Fruit fly (Drosophila melanogaster) whole organism, larva: ENCODE data around the gene dbe.

ENCODE experiments used
- noc ChIP-seq: fragments of 200-800 bp; sonication (Bioruptor generic); optimal IDR thresholded peaks from 3 replicates; lab custom pipeline; 2019; ENCODE audit warnings: missing biosample characterization, mild to moderate bottlenecking, missing genetic modification characterization, moderate library complexity

dbe gene

dm6 chr2L:827516-828362, 41.9 kb downstream of the dbe start:
- TF ChIP-seq noc (tag; lab: Kevin White, UChicago) = no peak

- no peak for TF ChIP-seq noc (tag; lab: Kevin White, UChicago)
These were observed 42.6 kb downstream of the dbe start for dm6 chr2L:827049-827448.

DNA sequence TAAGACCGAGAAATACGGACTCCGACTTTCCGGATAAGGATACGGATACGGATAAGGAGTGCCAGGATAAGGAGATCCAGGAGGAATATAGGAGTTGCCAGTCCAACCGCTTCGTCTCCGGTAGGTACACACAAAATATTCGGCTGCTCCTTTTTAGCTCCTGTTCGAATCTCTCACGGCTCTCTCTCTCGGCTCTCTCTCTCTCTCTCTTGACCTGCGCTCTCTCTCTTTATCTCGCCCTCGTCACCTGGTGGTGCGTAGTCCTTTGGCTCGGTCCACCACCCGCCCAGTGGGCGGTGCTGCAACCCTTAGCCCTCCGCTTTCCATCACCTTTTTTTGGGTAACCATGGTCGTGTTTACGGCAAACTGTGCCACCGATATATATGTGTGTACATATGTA, 43.3 kb downstream of the dbe start:
- no peak for TF ChIP-seq noc (tag; lab: Kevin White, UChicago)

- TF ChIP-seq noc (tag; lab: Kevin White, UChicago) = peak; percentile 81
These were observed 43.8 kb downstream of the dbe start, which contains the start of the genes CG3862 and dock for dm6 chr2L:825768-826263. TSS of gene CG3862 (minus strand) at chr2L:825861. TSS of gene dock (plus strand) at chr2L:825969.

DNA sequence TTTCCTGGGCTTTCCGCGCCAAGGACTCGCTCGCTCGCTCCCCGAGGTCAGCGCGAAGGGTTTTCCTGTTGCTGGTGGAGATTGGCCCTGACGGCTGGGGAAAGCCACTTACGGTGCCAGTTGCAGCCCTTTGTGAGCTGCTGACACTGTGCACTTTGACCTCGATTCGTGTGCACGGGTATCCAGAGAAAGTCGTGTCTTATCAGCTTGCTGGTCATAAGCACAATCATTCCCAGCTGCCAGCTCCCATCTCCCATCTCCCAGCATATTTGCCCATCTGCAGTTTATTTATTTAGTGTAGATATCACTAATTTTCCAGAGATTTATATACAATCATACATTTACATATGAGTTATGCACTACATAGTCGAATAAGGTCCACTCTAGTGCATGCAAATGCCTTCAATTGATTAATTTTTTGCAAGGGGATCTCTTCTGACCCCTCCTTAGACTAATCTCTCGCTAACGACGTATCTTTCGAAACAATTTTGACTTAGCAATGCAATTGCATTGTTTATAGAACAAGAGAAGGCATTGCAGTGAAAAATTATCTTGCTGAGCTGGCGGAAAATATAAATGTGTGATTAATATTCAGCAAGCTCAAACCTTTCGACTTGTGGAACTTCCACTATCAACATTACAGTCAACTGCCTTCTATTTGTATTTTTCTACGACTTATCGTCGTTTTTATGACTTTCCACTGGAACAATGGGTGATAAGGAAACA, 47.5 kb downstream of the dbe start:
- TF ChIP-seq noc (tag; lab: Kevin White, UChicago) = no peak

DNA sequence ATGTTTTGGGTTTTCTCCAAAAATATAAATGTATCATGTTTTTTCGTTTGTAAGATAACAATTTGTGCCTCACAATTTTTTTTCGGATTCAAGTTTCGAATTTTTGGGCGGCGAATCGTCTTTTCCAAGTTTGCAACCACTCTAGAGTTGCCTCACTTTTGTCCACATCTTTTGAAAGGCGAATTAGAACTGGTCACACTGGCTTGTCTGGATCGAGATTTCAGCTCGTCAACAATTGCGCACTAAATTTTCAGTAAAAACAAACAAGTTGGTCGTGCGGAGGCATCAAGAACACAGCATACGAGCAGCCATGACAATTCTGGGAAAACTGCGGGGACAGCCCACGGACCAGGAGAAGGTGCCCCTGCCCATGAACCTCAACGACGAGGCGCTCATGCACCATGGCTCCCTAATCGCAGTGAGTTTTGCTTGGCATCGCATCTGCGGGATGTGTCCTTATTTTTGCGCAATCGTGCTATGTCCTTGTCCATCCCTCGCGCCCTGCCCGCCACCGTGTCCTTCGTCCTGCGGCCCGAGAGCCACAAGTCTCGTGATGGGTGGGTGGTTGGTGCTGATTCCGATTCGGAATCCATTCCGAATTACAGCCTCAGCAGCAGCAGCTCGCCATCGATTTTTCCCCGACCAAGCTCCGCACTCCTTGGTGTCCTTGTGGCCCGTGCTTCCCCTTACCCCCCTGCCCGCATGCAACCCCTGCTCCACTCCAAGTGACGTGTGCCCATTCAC, 48.2 kb downstream of the dbe start, which contains the start of gene CG3662:
Gene CG3662, plus strand, starts transcription at position 48 of the 744 bp plus-strand sequence.
- peak; percentile 17 for TF ChIP-seq noc (tag; lab: Kevin White, UChicago)

DNA sequence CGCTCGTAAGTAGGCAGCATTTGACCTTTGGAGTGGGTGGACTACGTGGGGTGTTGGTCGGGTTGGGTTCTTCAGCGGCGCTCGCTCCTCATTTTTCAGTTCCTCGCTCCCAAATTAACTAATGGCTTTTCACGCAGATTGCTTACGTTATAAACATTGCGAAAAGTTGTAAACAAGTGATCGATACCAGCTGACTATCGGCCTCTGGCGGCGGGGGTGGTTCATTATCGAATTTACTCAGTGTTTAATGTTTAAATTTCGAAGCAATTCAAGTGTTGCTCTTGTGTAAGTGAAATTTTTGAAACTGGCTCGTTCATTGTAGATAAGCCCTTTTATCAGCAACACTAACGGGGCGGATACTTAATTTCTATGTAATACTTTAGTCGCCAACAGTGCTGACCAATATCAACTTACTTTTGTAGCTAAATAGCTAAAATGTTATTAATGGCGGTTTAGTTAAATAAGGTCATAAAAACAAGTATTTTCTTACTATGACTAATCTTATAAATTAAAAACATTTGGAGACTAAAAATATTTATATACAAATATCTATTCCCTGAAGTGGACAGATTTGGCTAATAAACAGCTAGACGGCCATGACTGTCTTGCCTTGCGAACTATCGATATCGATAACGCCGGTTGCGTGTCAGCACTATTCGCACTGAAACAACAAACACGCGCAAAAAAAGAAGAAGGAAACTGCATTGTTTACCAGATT, 50.2 kb downstream of the dbe start, which contains the start of the genes PGAP2 and Clp:
Gene PGAP2, minus strand, starts transcription at position 194 of the 718 bp plus-strand sequence.
Gene Clp, plus strand, starts transcription at position 650 of the 718 bp plus-strand sequence.
- TF ChIP-seq noc (tag; lab: Kevin White, UChicago) = peak; percentile 66
